1 fruit fly cellular context compared by ENCODE assay signal in genomic region chr3L:11721498-11721946, dm6.
TF ChIP-seq lines count a peak whose summit lies in the region.

No protein-coding gene starts in this region.

TF ChIP-seq in whole organism, embryonic, 481 proteins besides CTCF, POLR2A, EP300 and RAD21 (continued from another document):
- TF ChIP-seq Atf-2 (GFP tag; optimal IDR thresholded peaks at IDR 0.05; lab: Kevin White, UChicago): no peak
- TF ChIP-seq CG14441 (GFP tag; IDR thresholded peaks at IDR 0.05; lab: Robert Waterston, UW): peak; percentile 46
- no peak for TF ChIP-seq CG4328 (GFP tag; optimal IDR thresholded peaks at IDR 0.05; lab: Kevin White, UChicago)
- TF ChIP-seq CG1603 (tag; optimal IDR thresholded peaks at IDR 0.05; lab: Kevin White, UChicago): peak; percentile 2
- TF ChIP-seq CG7839 (tag; optimal IDR thresholded peaks at IDR 0.05; lab: Kevin White, UChicago): peak; percentile 38
- no peak for TF ChIP-seq Doc2 (GFP tag; IDR thresholded peaks at IDR 0.05; lab: Robert Waterston, UW)
- no peak for TF ChIP-seq Fer2 (tag; optimal IDR thresholded peaks at IDR 0.05; lab: Kevin White, UChicago)
- no peak for TF ChIP-seq CG13123 (GFP tag; optimal IDR thresholded peaks at IDR 0.05; lab: Kevin White, UChicago)
- TF ChIP-seq CG30403 (GFP tag; optimal IDR thresholded peaks at IDR 0.05; lab: Kevin White, UChicago): peak; percentile 12
- no peak for TF ChIP-seq cas (GFP tag; IDR thresholded peaks at IDR 0.05; lab: Robert Waterston, UW)
- no peak for TF ChIP-seq Gug (GFP tag; IDR thresholded peaks at IDR 0.05; lab: Robert Waterston, UW)
- TF ChIP-seq CG12942 (GFP tag; optimal IDR thresholded peaks at IDR 0.05; lab: Kevin White, UChicago): no peak
- TF ChIP-seq CG9215 (GFP tag; IDR thresholded peaks at IDR 0.05; lab: Robert Waterston, UW): no peak
- peak; percentile 42; the same call in 1 of the 2 replicates for TF ChIP-seq CG7372 (GFP tag; IDR thresholded peaks at IDR 0.05; lab: Robert Waterston, UW)
- TF ChIP-seq run (tag; optimal IDR thresholded peaks at IDR 0.05; lab: Kevin White, UChicago): no peak
- TF ChIP-seq CG3995 (GFP tag; optimal IDR thresholded peaks at IDR 0.05; lab: Kevin White, UChicago): no peak
- TF ChIP-seq Chrac-16 (GFP tag; optimal IDR thresholded peaks at IDR 0.05; lab: Kevin White, UChicago): no peak
- no peak for TF ChIP-seq dpn (GFP tag; optimal IDR thresholded peaks at IDR 0.05; lab: Kevin White, UChicago)
- peak; percentile 17 for TF ChIP-seq CoRest (tag; optimal IDR thresholded peaks at IDR 0.05; lab: Kevin White, UChicago)
- peak; percentile 96 for TF ChIP-seq CG7987 (GFP tag; optimal IDR thresholded peaks at IDR 0.05; lab: Kevin White, UChicago)
- TF ChIP-seq CG10959 (GFP tag; IDR thresholded peaks at IDR 0.05; lab: Robert Waterston, UW): no peak
- TF ChIP-seq luna (GFP tag; optimal IDR thresholded peaks at IDR 0.05; lab: Kevin White, UChicago): peak; percentile 9
- TF ChIP-seq MBD-R2 (GFP tag; IDR thresholded peaks at IDR 0.05; lab: Robert Waterston, UW): no peak
- peak; percentile 9 for TF ChIP-seq NfI (GFP tag; optimal IDR thresholded peaks at IDR 0.05; lab: Kevin White, UChicago)
- TF ChIP-seq repo (GFP tag; optimal IDR thresholded peaks at IDR 0.05; lab: Kevin White, UChicago): no peak
- TF ChIP-seq Xrp1 (GFP tag; IDR thresholded peaks at IDR 0.05; lab: Robert Waterston, UW): peak; percentile 54; the same call in 1 of the 2 replicates
- TF ChIP-seq CG13287 (GFP tag; IDR thresholded peaks at IDR 0.05; lab: Robert Waterston, UW; ENCODE audit: partially characterized antibody): no peak
- TF ChIP-seq CG2875 (GFP tag; optimal IDR thresholded peaks at IDR 0.05; lab: Kevin White, UChicago): no peak
- no peak for TF ChIP-seq Dip2 (GFP tag; IDR thresholded peaks at IDR 0.05; lab: Robert Waterston, UW)
- no peak for TF ChIP-seq Deaf1 (tag; optimal IDR thresholded peaks at IDR 0.05; lab: Kevin White, UChicago)
- TF ChIP-seq kay (GFP tag; optimal IDR thresholded peaks at IDR 0.05; lab: Kevin White, UChicago): no peak
- no peak for TF ChIP-seq tap (tag; optimal IDR thresholded peaks at IDR 0.05; lab: Kevin White, UChicago)
- TF ChIP-seq tgo (GFP tag; IDR thresholded peaks at IDR 0.05; lab: Robert Waterston, UW): peak; percentile 35; the same call in 1 of the 3 replicates
- no peak for TF ChIP-seq pho (GFP tag; optimal IDR thresholded peaks at IDR 0.05; lab: Kevin White, UChicago)
- TF ChIP-seq unpg (GFP tag; optimal IDR thresholded peaks at IDR 0.05; lab: Kevin White, UChicago): peak; percentile 37
- no peak for TF ChIP-seq CG4854 (GFP tag; optimal IDR thresholded peaks at IDR 0.05; lab: Kevin White, UChicago)
- TF ChIP-seq CG34376 (GFP tag; optimal IDR thresholded peaks at IDR 0.05; lab: Kevin White, UChicago): no peak
- TF ChIP-seq slbo (GFP tag; IDR thresholded peaks at IDR 0.05; lab: Robert Waterston, UW): peak; percentile 32; the same call in 1 of the 2 replicates
- no peak; the same call in 1 of the 2 replicates for TF ChIP-seq CG6689 (GFP tag; IDR thresholded peaks at IDR 0.05; lab: Robert Waterston, UW)
- no peak for TF ChIP-seq zen2 (GFP tag; IDR thresholded peaks at IDR 0.05; lab: Robert Waterston, UW; ENCODE audit: partially characterized antibody)
- TF ChIP-seq Hand (GFP tag; optimal IDR thresholded peaks at IDR 0.05; lab: Kevin White, UChicago): no peak
- no peak for TF ChIP-seq Kr (GFP tag; optimal IDR thresholded peaks at IDR 0.05; lab: Kevin White, UChicago)
- TF ChIP-seq CG7556 (GFP tag; optimal IDR thresholded peaks at IDR 0.05; lab: Kevin White, UChicago): no peak
- no peak for TF ChIP-seq vnd (GFP tag; IDR thresholded peaks at IDR 0.05; lab: Robert Waterston, UW; ENCODE audit: partially characterized antibody)
- no peak for TF ChIP-seq corto (GFP tag; optimal IDR thresholded peaks at IDR 0.05; lab: Kevin White, UChicago)
- no peak for TF ChIP-seq pum (GFP tag; optimal IDR thresholded peaks at IDR 0.05; lab: Kevin White, UChicago)
- TF ChIP-seq CG18262 (tag; optimal IDR thresholded peaks at IDR 0.05; lab: Kevin White, UChicago): no peak
- no peak for TF ChIP-seq MTF-1 (GFP tag; optimal IDR thresholded peaks at IDR 0.05; lab: Kevin White, UChicago; ENCODE audit: borderline replicate concordance)
- TF ChIP-seq lilli (GFP tag; optimal IDR thresholded peaks at IDR 0.05; lab: Kevin White, UChicago): peak; percentile 19
- no peak for TF ChIP-seq hkb (optimal IDR thresholded peaks at IDR 0.05; lab: Kevin White, UChicago)
- TF ChIP-seq hkb (GFP tag; IDR thresholded peaks at IDR 0.05; lab: Robert Waterston, UW): 0 out of 2 replicates have a peak, but pooled peaks have one; percentile 26
- TF ChIP-seq CG31388 (GFP tag; optimal IDR thresholded peaks at IDR 0.05; lab: Kevin White, UChicago): no peak
- peak; percentile 40; the same call in 1 of the 2 replicates for TF ChIP-seq CG11247 (GFP tag; IDR thresholded peaks at IDR 0.05; lab: Robert Waterston, UW)
- 0 out of 2 replicates have a peak, but pooled peaks have one; percentile 16 for TF ChIP-seq ttk (GFP tag; IDR thresholded peaks at IDR 0.05; lab: Robert Waterston, UW)
- no peak for TF ChIP-seq jigr1 (GFP tag; IDR thresholded peaks at IDR 0.05; lab: Robert Waterston, UW)
- no peak for TF ChIP-seq chm (GFP tag; IDR thresholded peaks at IDR 0.05; lab: Robert Waterston, UW)
- no peak for TF ChIP-seq tin (GFP tag; optimal IDR thresholded peaks at IDR 0.05; lab: Kevin White, UChicago)
- TF ChIP-seq Sry-β (GFP tag; optimal IDR thresholded peaks at IDR 0.05; lab: Kevin White, UChicago): no peak
- TF ChIP-seq Nf-YA (GFP tag; IDR thresholded peaks at IDR 0.05; lab: Robert Waterston, UW): no peak
- no peak for TF ChIP-seq fd102C (GFP tag; optimal IDR thresholded peaks at IDR 0.05; lab: Kevin White, UChicago)
- peak; percentile 38 for TF ChIP-seq Hmr (GFP tag; optimal IDR thresholded peaks at IDR 0.05; lab: Kevin White, UChicago)
- no peak for TF ChIP-seq eve (GFP tag; optimal IDR thresholded peaks at IDR 0.05; lab: Kevin White, UChicago)
- TF ChIP-seq eyg (GFP tag; optimal IDR thresholded peaks at IDR 0.05; lab: Kevin White, UChicago): no peak
- TF ChIP-seq gcm (GFP tag; optimal IDR thresholded peaks at IDR 0.05; lab: Kevin White, UChicago): no peak
- no peak for TF ChIP-seq kah (GFP tag; optimal IDR thresholded peaks at IDR 0.05; lab: Kevin White, UChicago)
- no peak for TF ChIP-seq da (GFP tag; optimal IDR thresholded peaks at IDR 0.05; lab: Kevin White, UChicago)
- no peak for TF ChIP-seq pfk (GFP tag; optimal IDR thresholded peaks at IDR 0.05; lab: Kevin White, UChicago)
- TF ChIP-seq ham (GFP tag; IDR thresholded peaks at IDR 0.05; lab: Robert Waterston, UW): no peak
- no peak for TF ChIP-seq CG15601 (tag; optimal IDR thresholded peaks at IDR 0.05; lab: Kevin White, UChicago)
- TF ChIP-seq CG16779 (GFP tag; IDR thresholded peaks at IDR 0.05; lab: Robert Waterston, UW): no peak
- TF ChIP-seq lbe (GFP tag; optimal IDR thresholded peaks at IDR 0.05; lab: Kevin White, UChicago): no peak
- TF ChIP-seq CG10366 (GFP tag; IDR thresholded peaks at IDR 0.05; lab: Robert Waterston, UW): no peak; the same call in 1 of the 2 replicates
- TF ChIP-seq CG17385 (GFP tag; optimal IDR thresholded peaks at IDR 0.05; lab: Kevin White, UChicago): peak; percentile 11
- no peak for TF ChIP-seq CG10431 (GFP tag; optimal IDR thresholded peaks at IDR 0.05; lab: Kevin White, UChicago)
- TF ChIP-seq CG9817 (tag; optimal IDR thresholded peaks at IDR 0.05; lab: Kevin White, UChicago): peak; percentile 27
- no peak for TF ChIP-seq crp (GFP tag; optimal IDR thresholded peaks at IDR 0.05; lab: Kevin White, UChicago)
- TF ChIP-seq CG6765 (GFP tag; optimal IDR thresholded peaks at IDR 0.05; lab: Kevin White, UChicago): no peak
- no peak for TF ChIP-seq CG11560 (tag; IDR thresholded peaks at IDR 0.05; lab: Robert Waterston, UW)
- no peak for TF ChIP-seq Stat92E (GFP tag; optimal IDR thresholded peaks at IDR 0.05; lab: Kevin White, UChicago)
- no peak for TF ChIP-seq CG2889 (GFP tag; IDR thresholded peaks at IDR 0.05; lab: Robert Waterston, UW)
- no peak for TF ChIP-seq NC2β (GFP tag; optimal IDR thresholded peaks at IDR 0.05; lab: Kevin White, UChicago)
- no peak for TF ChIP-seq dan (GFP tag; IDR thresholded peaks at IDR 0.05; lab: Robert Waterston, UW)
- no peak for TF ChIP-seq CG14667 (GFP tag; IDR thresholded peaks at IDR 0.05; lab: Robert Waterston, UW)
- TF ChIP-seq E2f1 (GFP tag; IDR thresholded peaks at IDR 0.05; lab: Robert Waterston, UW): no peak
- TF ChIP-seq CG6175 (GFP tag; IDR thresholded peaks at IDR 0.05; lab: Robert Waterston, UW): no peak
- no peak for TF ChIP-seq gcm2 (GFP tag; optimal IDR thresholded peaks at IDR 0.05; lab: Kevin White, UChicago)
- no peak for TF ChIP-seq CG9797 (GFP tag; optimal IDR thresholded peaks at IDR 0.05; lab: Kevin White, UChicago)
- no peak for TF ChIP-seq Myb (GFP tag; optimal IDR thresholded peaks at IDR 0.05; lab: Kevin White, UChicago)
- no peak for TF ChIP-seq caup (GFP tag; optimal IDR thresholded peaks at IDR 0.05; lab: Kevin White, UChicago; ENCODE audit: severe bottlenecking)
- no peak for TF ChIP-seq CG18619 (GFP tag; optimal IDR thresholded peaks at IDR 0.05; lab: Kevin White, UChicago)
- TF ChIP-seq CrebB (tag; optimal IDR thresholded peaks at IDR 0.05; lab: Kevin White, UChicago): no peak
- no peak for TF ChIP-seq Antp (GFP tag; optimal IDR thresholded peaks at IDR 0.05; lab: Kevin White, UChicago)
- no peak for TF ChIP-seq wor (GFP tag; IDR thresholded peaks at IDR 0.05; lab: Robert Waterston, UW)
- TF ChIP-seq CG10209 (GFP tag; optimal IDR thresholded peaks at IDR 0.05; lab: Kevin White, UChicago): peak; percentile 5
- TF ChIP-seq Scr (GFP tag; IDR thresholded peaks at IDR 0.05; lab: Robert Waterston, UW; ENCODE audit: partially characterized antibody): no peak
- TF ChIP-seq HLHmδ (GFP tag; optimal IDR thresholded peaks at IDR 0.05; lab: Kevin White, UChicago): no peak
- TF ChIP-seq CG14860 (GFP tag; IDR thresholded peaks at IDR 0.05; lab: Robert Waterston, UW; ENCODE audit: partially characterized antibody): no peak
- peak; percentile 49; the same call in 2 of the 3 replicates for TF ChIP-seq dysf (GFP tag; IDR thresholded peaks at IDR 0.05; lab: Robert Waterston, UW)
- TF ChIP-seq bbx (GFP tag; IDR thresholded peaks at IDR 0.05; lab: Robert Waterston, UW; ENCODE audit: partially characterized antibody): no peak
- TF ChIP-seq Aef1 (GFP tag; IDR thresholded peaks at IDR 0.05; lab: Robert Waterston, UW): peak; percentile 26; the same call in 1 of the 3 replicates
- TF ChIP-seq CG8290 (GFP tag; optimal IDR thresholded peaks at IDR 0.05; lab: Kevin White, UChicago): no peak
- peak in 1 of 2 experiments; percentile 36 for TF ChIP-seq CG8290 (tag; optimal IDR thresholded peaks at IDR 0.05; lab: Kevin White, UChicago)
- no peak for TF ChIP-seq Nf-YB (GFP tag; optimal IDR thresholded peaks at IDR 0.05; lab: Kevin White, UChicago)
- TF ChIP-seq lola (GFP tag; optimal IDR thresholded peaks at IDR 0.05; lab: Kevin White, UChicago): no peak
- no peak for TF ChIP-seq MESR4 (GFP tag; optimal IDR thresholded peaks at IDR 0.05; lab: Kevin White, UChicago)
- no peak for TF ChIP-seq cad (GFP tag; optimal IDR thresholded peaks at IDR 0.05; lab: Kevin White, UChicago)
- no peak for TF ChIP-seq Oli (tag; optimal IDR thresholded peaks at IDR 0.05; lab: Kevin White, UChicago)
- TF ChIP-seq ATbp (GFP tag; optimal IDR thresholded peaks at IDR 0.05; lab: Kevin White, UChicago): no peak
- TF ChIP-seq CG13775 (GFP tag; optimal IDR thresholded peaks at IDR 0.05; lab: Kevin White, UChicago): no peak
- no peak for TF ChIP-seq CG9437 (GFP tag; optimal IDR thresholded peaks at IDR 0.05; lab: Kevin White, UChicago)
- TF ChIP-seq Fer1 (GFP tag; optimal IDR thresholded peaks at IDR 0.05; lab: Kevin White, UChicago): peak; percentile 8
- TF ChIP-seq CG14050 (GFP tag; IDR thresholded peaks at IDR 0.05; lab: Robert Waterston, UW): peak; percentile 25; the same call in 1 of the 3 replicates
- no peak for TF ChIP-seq Dll (GFP tag; IDR thresholded peaks at IDR 0.05; lab: Robert Waterston, UW; ENCODE audit: partially characterized antibody)
- TF ChIP-seq unc-4 (GFP tag; IDR thresholded peaks at IDR 0.05; lab: Robert Waterston, UW; ENCODE audit: partially characterized antibody): no peak
- TF ChIP-seq CG12659 (GFP tag; optimal IDR thresholded peaks at IDR 0.05; lab: Kevin White, UChicago): no peak
- no peak for TF ChIP-seq ftz-f1 (GFP tag; optimal IDR thresholded peaks at IDR 0.05; lab: Kevin White, UChicago)
- TF ChIP-seq CG30431 (GFP tag; optimal IDR thresholded peaks at IDR 0.05; lab: Kevin White, UChicago): no peak
- no peak for TF ChIP-seq CG14710 (tag; optimal IDR thresholded peaks at IDR 0.05; lab: Kevin White, UChicago)
- no peak for TF ChIP-seq Hr39 (optimal IDR thresholded peaks at IDR 0.05; lab: Kevin White, UChicago)
- no peak for TF ChIP-seq Atf3 (GFP tag; optimal IDR thresholded peaks at IDR 0.05; lab: Kevin White, UChicago)
- TF ChIP-seq sr (GFP tag; IDR thresholded peaks at IDR 0.05; lab: Robert Waterston, UW): no peak
